Fruit fly (Drosophila melanogaster) whole organism: ENCODE measurements around the gene CG14277.

Experiments
- Dll ChIP-seq: fragments of >200 bp; optimal IDR thresholded peaks from 2 replicates; lab custom pipeline; 2017
- EcR ChIP-seq, 2 experiments: fragments of >200 bp; optimal IDR thresholded peaks; 2 replicates each; lab custom pipeline; 2017; ENCODE audit warnings: missing biosample characterization in 2 of 2, missing genetic modification characterization in 2 of 2, missing genetic modification reagents in 2 of 2
- usp ChIP-seq: fragments of >200 bp; optimal IDR thresholded peaks from 2 replicates; lab custom pipeline; 2017; ENCODE audit warnings: missing biosample characterization, missing genetic modification characterization, mixed read lengths

DNA sequence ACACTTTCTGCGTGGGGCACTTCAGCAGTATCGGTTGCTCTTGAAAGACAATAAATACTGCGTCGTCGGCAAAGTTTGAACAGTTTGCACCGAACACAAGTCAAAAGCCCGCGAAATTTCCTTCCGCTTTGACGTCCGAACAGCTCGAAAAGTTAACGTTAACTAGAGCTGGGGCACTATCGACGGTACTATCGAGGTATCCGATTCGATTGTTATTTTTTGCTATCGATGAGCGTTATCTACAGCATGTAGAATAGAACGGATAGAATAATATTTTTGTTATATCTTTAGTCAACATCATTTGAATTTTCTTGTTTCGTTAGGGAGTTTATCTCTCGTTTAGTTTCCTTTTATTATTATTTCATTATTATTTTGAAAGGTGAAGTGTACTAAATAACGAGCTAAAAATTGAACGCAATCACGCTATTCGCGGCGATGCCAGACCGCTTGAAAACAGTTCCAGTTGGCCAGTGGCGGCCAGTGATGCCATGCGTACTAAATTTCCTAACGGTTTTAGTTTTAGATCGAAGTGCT, 2.5 kb upstream of the CG14277 start, which contains the start of gene Pvr:
- TF ChIP-seq usp (GFP tag; lab: Kevin White, UChicago) = no peak
- TF ChIP-seq EcR (GFP tag; optimal IDR thresholded peaks at IDR 0.05; lab: Kevin White, UChicago) = no peak
- TF ChIP-seq Dll (lab: Kevin White, UChicago) = no peak
